Fruit fly (Drosophila melanogaster) whole organism, embryonic: ENCODE data around the gene CG45544.

ENCODE experiments used
- Asciz ChIP-seq: fragments of 200-800 bp; sonication (Bioruptor generic); optimal IDR thresholded peaks from 2 replicates; lab custom pipeline; 2017; ENCODE audit warnings: missing biosample characterization, mild to moderate bottlenecking, missing genetic modification characterization, missing genetic modification reagents
- BtbVII ChIP-seq: fragments of 200-800 bp; sonication (Bioruptor generic); optimal IDR thresholded peaks from 3 replicates; lab custom pipeline; 2017; ENCODE audit warnings: missing biosample characterization, mild to moderate bottlenecking, missing genetic modification characterization
- CG12155 ChIP-seq: fragments of 200-800 bp; sonication (Bioruptor generic); optimal IDR thresholded peaks from 3 replicates; lab custom pipeline; 2016; ENCODE audit warnings: missing biosample characterization, missing genetic modification characterization
- CG12744 ChIP-seq: fragments of 200-800 bp; sonication (Bioruptor generic); optimal IDR thresholded peaks from 2 replicates; lab custom pipeline; 2016; ENCODE audit warnings: missing biosample characterization, missing genetic modification characterization
- CG31388 ChIP-seq: fragments of 200-800 bp; sonication (Bioruptor generic); optimal IDR thresholded peaks from 2 replicates; lab custom pipeline; 2016; ENCODE audit warnings: missing biosample characterization, missing genetic modification characterization
- CG32767 ChIP-seq: fragments of 200-800 bp; sonication (Bioruptor generic); IDR thresholded peaks from 2 replicates; pipeline ENCODE4 v1.3.6; 2022; ENCODE audit warnings: missing biosample characterization, missing genetic modification characterization
- CG4424 ChIP-seq: fragments of 200-800 bp; sonication (Bioruptor generic); optimal IDR thresholded peaks from 3 replicates; lab custom pipeline; 2016; ENCODE audit warnings: missing biosample characterization, missing genetic modification characterization
- Nf-YC ChIP-seq: fragments of 200-800 bp; optimal IDR thresholded peaks from 3 replicates; lab custom pipeline; 2019; ENCODE audit warnings: missing biosample characterization, mild to moderate bottlenecking, missing genetic modification characterization, moderate library complexity
- Ravus ChIP-seq: fragments of 200-800 bp; sonication (Bioruptor generic); IDR thresholded peaks from 2 replicates; pipeline ENCODE4 v1.3.6; 2022; ENCODE audit warnings: missing biosample characterization, missing genetic modification characterization
- lola ChIP-seq, 3 experiments: fragments of >200 bp in 2 of 3; fragments of 200-800 bp in 1 of 3; sonication (Bioruptor generic) in 1 of 3; optimal IDR thresholded peaks; 2 replicates each; lab custom pipeline; 2017 to 2019; ENCODE audit warnings: missing biosample characterization in 3 of 3, missing genetic modification characterization in 3 of 3, mild to moderate bottlenecking in 1 of 3, moderate library complexity in 1 of 3

dm6 chr3R:29219948-29220347, 36.3 kb upstream of the CG45544 start, which contains the start of gene eEF1gamma:
- peak; percentile 60 for TF ChIP-seq CG31388
- peak; percentile 81 for TF ChIP-seq Nf-YC (tag; lab: Kevin White, UChicago)
- peak; percentile 64 for TF ChIP-seq Ravus (GFP tag; lab: Robert Waterston, UW)
- peak; percentile 97 for TF ChIP-seq BtbVII (GFP tag; lab: Kevin White, UChicago)
- peak; percentile 96 for TF ChIP-seq Asciz (GFP tag; lab: Kevin White, UChicago)
- TF ChIP-seq CG32767 (GFP tag; lab: Robert Waterston, UW) = peak; percentile 90
- TF ChIP-seq CG12744 (GFP tag; lab: Kevin White, UChicago) = peak; percentile 95
- TF ChIP-seq CG12155 (GFP tag; lab: Kevin White, UChicago) = peak; percentile 86
- TF ChIP-seq lola (GFP tag; optimal IDR thresholded peaks at IDR 0.05; lab: Kevin White, UChicago) = peak in 1 of 3 experiments; percentile 83
- peak; percentile 94 for TF ChIP-seq CG4424
